Worm (Caenorhabditis elegans) whole organism, L2 larva: ENCODE data around the gene dpf-1.

Experiments used
- C34F6.9 ChIP-seq: fragments of 150-350 bp; optimal IDR thresholded peaks from 2 replicates; lab custom pipeline; 2014; ENCODE audit warnings: missing biosample characterization, missing genetic modification characterization
- F13H6.1 ChIP-seq: sonication (generic microtip); optimal IDR thresholded peaks from 2 replicates; lab custom pipeline; 2016; ENCODE audit warnings: missing genetic modification characterization, missing compliant biosample characterization
- R02D3.7 ChIP-seq: fragments of 150-350 bp; optimal IDR thresholded peaks from 2 replicates; lab custom pipeline; 2014; ENCODE audit warnings: missing biosample characterization, missing genetic modification characterization
- Y55F3AM.14 ChIP-seq: fragments of 200-800 bp; sonication (Bioruptor generic); optimal IDR thresholded peaks from 2 replicates; lab custom pipeline; 2018; ENCODE audit warnings: mild to moderate bottlenecking, missing genetic modification characterization, missing compliant biosample characterization
- ZK546.5 ChIP-seq: sonication (generic microtip); optimal IDR thresholded peaks from 2 replicates; lab custom pipeline; 2017; ENCODE audit warnings: missing biosample characterization, missing genetic modification characterization
- alr-1 ChIP-seq: fragments of 150-350 bp; optimal IDR thresholded peaks from 2 replicates; lab custom pipeline; 2014; ENCODE audit warnings: missing biosample characterization, missing genetic modification characterization
- aly-2 ChIP-seq: fragments of 150-350 bp; optimal IDR thresholded peaks from 2 replicates; lab custom pipeline; 2014; ENCODE audit warnings: missing biosample characterization, missing genetic modification characterization
- ama-1 ChIP-seq: fragments of 150-350 bp; optimal IDR thresholded peaks from 2 replicates; lab custom pipeline; 2018; ENCODE audit warnings: inconsistent platforms
- blmp-1 ChIP-seq: sonication (generic microtip); optimal IDR thresholded peaks from 2 replicates; lab custom pipeline; 2017; ENCODE audit warnings: missing genetic modification characterization, mild to moderate bottlenecking, missing compliant biosample characterization, antibody characterized with exemption, moderate library complexity; ENCODE audit not compliant: insufficient read depth
- ceh-16 ChIP-seq: fragments of 150-350 bp; optimal IDR thresholded peaks from 2 replicates; lab custom pipeline; 2014; ENCODE audit warnings: missing biosample characterization, missing genetic modification characterization
- ceh-82 ChIP-seq: fragments of 150-350 bp; optimal IDR thresholded peaks from 2 replicates; lab custom pipeline; 2014; ENCODE audit warnings: missing biosample characterization, missing genetic modification characterization
- crh-2 ChIP-seq: sonication (generic microtip); optimal IDR thresholded peaks from 2 replicates; lab custom pipeline; 2017; ENCODE audit warnings: missing biosample characterization, missing genetic modification characterization
- dmd-4 ChIP-seq: sonication (generic microtip); optimal IDR thresholded peaks from 2 replicates; lab custom pipeline; 2017; ENCODE audit warnings: missing biosample characterization, missing genetic modification characterization
- egl-27 ChIP-seq: sonication (generic microtip); optimal IDR thresholded peaks from 3 replicates; lab custom pipeline; 2017; ENCODE audit warnings: missing biosample characterization, missing genetic modification reagents, missing genetic modification characterization
- elt-3 ChIP-seq: sonication (generic microtip); optimal IDR thresholded peaks from 2 replicates; lab custom pipeline; 2017; ENCODE audit warnings: missing biosample characterization, missing genetic modification characterization
- fos-1 ChIP-seq: fragments of 150-350 bp; optimal IDR thresholded peaks from 2 replicates; lab custom pipeline; 2014; ENCODE audit warnings: missing biosample characterization, missing genetic modification characterization
- gmeb-1 ChIP-seq: fragments of 150-350 bp; optimal IDR thresholded peaks from 2 replicates; lab custom pipeline; 2014; ENCODE audit warnings: missing biosample characterization, missing genetic modification characterization
- lin-11 ChIP-seq: fragments of 150-350 bp; sonication (generic microtip); optimal IDR thresholded peaks from 2 replicates; lab custom pipeline; 2014; ENCODE audit warnings: missing biosample characterization, missing genetic modification characterization, inconsistent platforms, mixed read lengths
- lin-13 ChIP-seq: fragments of 150-350 bp; optimal IDR thresholded peaks from 2 replicates; lab custom pipeline; 2014; ENCODE audit warnings: missing biosample characterization, missing genetic modification reagents, missing genetic modification characterization
- lin-39 ChIP-seq: fragments of 150-350 bp; optimal IDR thresholded peaks from 2 replicates; lab custom pipeline; 2014; ENCODE audit warnings: missing biosample characterization, missing genetic modification reagents, missing genetic modification characterization
- lsy-2 ChIP-seq, 2 experiments: fragments of 150-350 bp in 1 of 2; sonication (generic microtip) in 1 of 2; optimal IDR thresholded peaks; 2 replicates each; lab custom pipeline; 2014 to 2017; ENCODE audit warnings: missing biosample characterization in 2 of 2, missing genetic modification characterization in 2 of 2
- mab-5 ChIP-seq: fragments of 150-350 bp; optimal IDR thresholded peaks from 2 replicates; lab custom pipeline; 2014; ENCODE audit warnings: missing biosample characterization, missing genetic modification characterization
- mbf-1 ChIP-seq: sonication (generic microtip); optimal IDR thresholded peaks from 2 replicates; lab custom pipeline; 2017; ENCODE audit warnings: missing biosample characterization, missing genetic modification characterization
- mdl-1 ChIP-seq, 2 experiments: fragments of 150-350 bp in 1 of 2; sonication (generic microtip) in 1 of 2; optimal IDR thresholded peaks; 2 replicates each; lab custom pipeline; 2017; ENCODE audit warnings: missing biosample characterization in 2 of 2, missing genetic modification characterization in 2 of 2
- nhr-10 ChIP-seq: sonication (generic microtip); optimal IDR thresholded peaks from 2 replicates; lab custom pipeline; 2017; ENCODE audit warnings: missing biosample characterization, missing genetic modification characterization
- nhr-11 ChIP-seq: fragments of 150-350 bp; optimal IDR thresholded peaks from 2 replicates; lab custom pipeline; 2014; ENCODE audit warnings: missing biosample characterization, missing genetic modification characterization
- nhr-12 ChIP-seq: fragments of 150-350 bp; optimal IDR thresholded peaks from 2 replicates; lab custom pipeline; 2014; ENCODE audit warnings: missing biosample characterization, missing genetic modification characterization
- nhr-129 ChIP-seq: fragments of 150-350 bp; optimal IDR thresholded peaks from 2 replicates; lab custom pipeline; 2014; ENCODE audit warnings: missing biosample characterization, missing genetic modification characterization
- nhr-23 ChIP-seq: fragments of 150-350 bp; optimal IDR thresholded peaks from 2 replicates; lab custom pipeline; 2014; ENCODE audit warnings: missing biosample characterization, missing genetic modification reagents, missing genetic modification characterization
- nhr-237 ChIP-seq: fragments of 150-350 bp; optimal IDR thresholded peaks from 2 replicates; lab custom pipeline; 2014; ENCODE audit warnings: missing biosample characterization, missing genetic modification characterization
- nhr-25 ChIP-seq: fragments of 150-350 bp; sonication (generic microtip); optimal IDR thresholded peaks from 3 replicates; lab custom pipeline; 2014; ENCODE audit warnings: missing biosample characterization, missing genetic modification characterization
- nhr-6 ChIP-seq: fragments of 150-350 bp; optimal IDR thresholded peaks from 2 replicates; lab custom pipeline; 2014; ENCODE audit warnings: missing biosample characterization, missing genetic modification characterization
- nhr-77 ChIP-seq: fragments of 150-350 bp; optimal IDR thresholded peaks from 2 replicates; lab custom pipeline; 2014; ENCODE audit warnings: missing biosample characterization, missing genetic modification characterization
- peb-1 ChIP-seq: fragments of 150-350 bp; optimal IDR thresholded peaks from 2 replicates; lab custom pipeline; 2014; ENCODE audit warnings: missing biosample characterization, missing genetic modification characterization
- skn-1 ChIP-seq: sonication (generic microtip); optimal IDR thresholded peaks from 2 replicates; lab custom pipeline; 2017; ENCODE audit warnings: missing biosample characterization, missing genetic modification characterization
- sma-3 ChIP-seq: sonication (generic microtip); optimal IDR thresholded peaks from 2 replicates; lab custom pipeline; 2016; ENCODE audit warnings: missing genetic modification reagents, missing genetic modification characterization, missing compliant biosample characterization
- sma-9 ChIP-seq, 2 experiments: fragments of 150-350 bp in 1 of 2; sonication (generic microtip) in 1 of 2; optimal IDR thresholded peaks; 2 replicates each; lab custom pipeline; 2014 to 2016; ENCODE audit warnings: missing genetic modification characterization in 2 of 2, mild to moderate bottlenecking in 1 of 2, missing biosample characterization in 1 of 2, missing compliant biosample characterization in 1 of 2, missing genetic modification reagents in 1 of 2, moderate library complexity in 1 of 2
- snpc-4 ChIP-seq: fragments of 150-350 bp; optimal IDR thresholded peaks from 2 replicates; lab custom pipeline; 2014; ENCODE audit warnings: missing biosample characterization, missing genetic modification characterization
- unc-39 ChIP-seq: fragments of 150-350 bp; optimal IDR thresholded peaks from 2 replicates; lab custom pipeline; 2014; ENCODE audit warnings: missing biosample characterization, missing genetic modification characterization
- unc-55 ChIP-seq: fragments of 150-350 bp; sonication (generic microtip); optimal IDR thresholded peaks from 3 replicates; lab custom pipeline; 2014; ENCODE audit warnings: missing biosample characterization, missing genetic modification reagents, missing genetic modification characterization
- ztf-1 ChIP-seq: fragments of 200-800 bp; sonication (Bioruptor generic); conservative IDR thresholded peaks from 2 replicates; pipeline ENCODE4 v1.3.6; 2022; ENCODE audit warnings: missing genetic modification characterization, missing compliant biosample characterization
- ztf-11 ChIP-seq: sonication (generic microtip); optimal IDR thresholded peaks from 2 replicates; lab custom pipeline; 2017; ENCODE audit warnings: missing biosample characterization, missing genetic modification characterization
- ztf-4 ChIP-seq: fragments of 150-350 bp; optimal IDR thresholded peaks from 2 replicates; lab custom pipeline; 2014; ENCODE audit warnings: missing biosample characterization, missing genetic modification characterization

Gene dpf-1

ce11 chrV:15499099-15499498, 28.0 kb downstream of the dpf-1 start:
- TF ChIP-seq fos-1 (peak; percentile 36), crh-2 (tag; lab: Kevin White, UChicago) (no peak), sma-9 (GFP tag; optimal IDR thresholded peaks at IDR 0.05; lab: Kevin White, UChicago) (peak; percentile 41), sma-9 (tag; optimal IDR thresholded peaks at IDR 0.05; lab: Kevin White, UChicago) (no peak)

DNA sequence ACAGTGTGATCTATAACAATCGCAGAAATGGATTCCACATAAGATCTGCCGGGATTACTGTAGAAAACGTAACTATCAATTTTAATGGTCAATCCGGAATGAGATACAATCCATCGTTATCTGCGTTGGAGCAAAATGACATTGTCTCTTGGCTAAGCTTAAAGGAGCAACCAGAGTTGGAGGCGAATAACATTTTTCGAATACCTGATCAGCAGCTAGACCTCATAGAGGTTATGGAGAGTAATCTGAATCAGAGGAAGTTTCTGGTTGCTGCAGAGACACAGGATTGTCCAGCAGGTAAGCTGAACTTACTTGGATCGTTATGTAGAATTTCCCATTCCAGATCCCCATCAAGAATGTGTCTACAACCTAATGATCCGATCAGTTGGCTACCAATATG, 32.5 kb downstream of the dpf-1 start:
- TF ChIP-seq R02D3.7 (tag; lab: Kevin White, UChicago) (no peak), blmp-1 (tag; lab: Kevin White, UChicago) (no peak)

- TF ChIP-seq lin-11 (tag; lab: Kevin White, UChicago) (peak; percentile 42), ztf-11 (tag; lab: Kevin White, UChicago) (no peak), sma-3 (peak; percentile 48), ztf-4 (no peak), egl-27 (tag; lab: Kevin White, UChicago) (peak; percentile 4), F13H6.1 (tag; lab: Kevin White, UChicago) (peak; percentile 12), nhr-25 (no peak), gmeb-1 (tag; lab: Kevin White, UChicago) (no peak), lin-39 (tag; lab: Kevin White, UChicago) (no peak), sma-9 (GFP tag; optimal IDR thresholded peaks at IDR 0.05; lab: Kevin White, UChicago) (peak; percentile 22), sma-9 (tag; optimal IDR thresholded peaks at IDR 0.05; lab: Kevin White, UChicago) (no peak), nhr-129 (peak; percentile 43), lsy-2 (tag; optimal IDR thresholded peaks at IDR 0.05; lab: Kevin White, UChicago) (peak in 1 of 2 experiments; percentile 28), ceh-82 (no peak), fos-1 (peak; percentile 54), nhr-6 (no peak), snpc-4 (tag; lab: Kevin White, UChicago) (peak; percentile 17), crh-2 (tag; lab: Kevin White, UChicago) (peak; percentile 84), blmp-1 (tag; lab: Kevin White, UChicago) (no peak)
Observed at ce11 chrV:15505068-15505467, 33.9 kb downstream of the dpf-1 start.

ce11 chrV:15511613-15512216, 40.6 kb downstream of the dpf-1 start, which contains the start of gene rpl-38:
Gene rpl-38 (plus strand): TSS chrV:15512166.
- TF ChIP-seq blmp-1 (tag; lab: Kevin White, UChicago) = peak; percentile 58
- peak; percentile 98 to 99 for TF ChIP-seq lsy-2 (tag; optimal IDR thresholded peaks at IDR 0.05; lab: Kevin White, UChicago)
- no peak for TF ChIP-seq aly-2 (tag; lab: Kevin White, UChicago)
- TF ChIP-seq mdl-1 (tag; optimal IDR thresholded peaks at IDR 0.05; lab: Kevin White, UChicago) = no peak
- TF ChIP-seq egl-27 (tag; lab: Kevin White, UChicago) = peak; percentile 43
- TF ChIP-seq nhr-129 = peak; percentile 87
- TF ChIP-seq ceh-16 (tag; lab: Kevin White, UChicago) = peak; percentile 18
- TF ChIP-seq C34F6.9 (tag; lab: Kevin White, UChicago) = peak; percentile 83
- TF ChIP-seq mbf-1 (tag; lab: Kevin White, UChicago) = no peak
- no peak for TF ChIP-seq elt-3 (tag; lab: Kevin White, UChicago)
- peak; percentile 86 for TF ChIP-seq crh-2 (tag; lab: Kevin White, UChicago)
- TF ChIP-seq nhr-23 (tag; lab: Kevin White, UChicago) = no peak
- TF ChIP-seq ztf-1 (GFP tag; lab: Robert Waterston, UW) = no peak
- no peak for TF ChIP-seq lin-39 (tag; lab: Kevin White, UChicago)
- peak; percentile 65 for TF ChIP-seq sma-3
- TF ChIP-seq gmeb-1 (tag; lab: Kevin White, UChicago) = peak; percentile 85
- TF ChIP-seq nhr-25 = peak; percentile 82
- TF ChIP-seq snpc-4 (tag; lab: Kevin White, UChicago) = peak; percentile 80
- peak; percentile 69 for TF ChIP-seq lin-11 (tag; lab: Kevin White, UChicago)
- TF ChIP-seq nhr-11 = no peak
- no peak for TF ChIP-seq nhr-237 (tag; lab: Kevin White, UChicago)
- TF ChIP-seq ztf-11 (tag; lab: Kevin White, UChicago) = no peak
- peak; percentile 86 for TF ChIP-seq sma-9 (GFP tag; optimal IDR thresholded peaks at IDR 0.05; lab: Kevin White, UChicago)
- no peak for TF ChIP-seq sma-9 (tag; optimal IDR thresholded peaks at IDR 0.05; lab: Kevin White, UChicago)
- TF ChIP-seq nhr-10 = no peak
- TF ChIP-seq peb-1 (tag; lab: Kevin White, UChicago) = no peak
- peak; percentile 43 for TF ChIP-seq nhr-77
- TF ChIP-seq lin-13 = no peak
- TF ChIP-seq ama-1 (lab: Kevin White, UChicago) = no peak
- peak; percentile 21 for TF ChIP-seq ZK546.5
- peak; percentile 45 for TF ChIP-seq R02D3.7 (tag; lab: Kevin White, UChicago)
- TF ChIP-seq unc-39 (tag; lab: Kevin White, UChicago) = no peak
- no peak for TF ChIP-seq alr-1 (tag; lab: Kevin White, UChicago)
- peak; percentile 95 for TF ChIP-seq unc-55
- TF ChIP-seq F13H6.1 (tag; lab: Kevin White, UChicago) = peak; percentile 71
- TF ChIP-seq ceh-82 = peak; percentile 28
- no peak for TF ChIP-seq nhr-12
- TF ChIP-seq skn-1 (tag; lab: Kevin White, UChicago) = no peak
- TF ChIP-seq Y55F3AM.14 = no peak
- TF ChIP-seq mab-5 (tag; lab: Kevin White, UChicago) = peak; percentile 45
- TF ChIP-seq ztf-4 = no peak
- TF ChIP-seq dmd-4 (tag; lab: Kevin White, UChicago) = no peak
